Worm (Caenorhabditis elegans) whole organism, young adult: Measurements from ENCODE around the gene bath-26.

Experiments used
- attf-5 ChIP-seq: fragments of 200-800 bp; sonication (Bioruptor generic); optimal IDR thresholded peaks from 2 replicates; lab custom pipeline; 2018; ENCODE audit warnings: mild to moderate bottlenecking, missing genetic modification characterization, missing compliant biosample characterization
- egl-44 ChIP-seq: fragments of 200-800 bp; sonication (Bioruptor generic); IDR thresholded peaks from 2 replicates; pipeline ENCODE4 v1.3.6; 2022; ENCODE audit warnings: missing genetic modification reagents, missing genetic modification characterization, missing compliant biosample characterization
- lin-26 ChIP-seq: fragments of 200-800 bp; sonication (Bioruptor generic); IDR thresholded peaks from 2 replicates; pipeline ENCODE4 v1.3.6; 2022; ENCODE audit warnings: missing genetic modification reagents, missing genetic modification characterization, missing compliant biosample characterization
- lsy-27 ChIP-seq: sonication (generic microtip); optimal IDR thresholded peaks from 2 replicates; lab custom pipeline; 2017; ENCODE audit warnings: missing genetic modification characterization, mild to moderate bottlenecking, missing compliant biosample characterization, antibody characterized with exemption, missing genotype, borderline replicate concordance; ENCODE audit not compliant: insufficient read depth
- pha-4 ChIP-seq: fragments of 150-350 bp; sonication (generic microtip); optimal IDR thresholded peaks from 2 replicates; lab custom pipeline; 2014; ENCODE audit warnings: missing biosample characterization, missing genetic modification reagents, missing genetic modification characterization
- sea-2 ChIP-seq: fragments of 200-800 bp; sonication (Bioruptor generic); IDR thresholded peaks from 2 replicates; pipeline ENCODE4 v1.3.6; 2022; ENCODE audit warnings: missing genetic modification characterization, missing compliant biosample characterization
- snpc-4 ChIP-seq, 5 experiments: fragments of 150-350 bp in 1 of 5; sonication (generic microtip) in 4 of 5; optimal IDR thresholded peaks; 2 replicates each; lab custom pipeline; 2014 to 2018; ENCODE audit warnings: missing genetic modification characterization in 5 of 5, missing biosample characterization in 3 of 5, antibody characterized with exemption in 2 of 5, mild to moderate bottlenecking in 2 of 5, missing compliant biosample characterization in 2 of 5, missing genotype in 2 of 5, moderate library complexity in 2 of 5, missing genetic modification reagents in 1 of 5
- unc-62 ChIP-seq: fragments of 150-350 bp; optimal IDR thresholded peaks from 2 replicates; lab custom pipeline; 2014; ENCODE audit warnings: missing biosample characterization, missing genetic modification reagents, missing genetic modification characterization

DNA sequence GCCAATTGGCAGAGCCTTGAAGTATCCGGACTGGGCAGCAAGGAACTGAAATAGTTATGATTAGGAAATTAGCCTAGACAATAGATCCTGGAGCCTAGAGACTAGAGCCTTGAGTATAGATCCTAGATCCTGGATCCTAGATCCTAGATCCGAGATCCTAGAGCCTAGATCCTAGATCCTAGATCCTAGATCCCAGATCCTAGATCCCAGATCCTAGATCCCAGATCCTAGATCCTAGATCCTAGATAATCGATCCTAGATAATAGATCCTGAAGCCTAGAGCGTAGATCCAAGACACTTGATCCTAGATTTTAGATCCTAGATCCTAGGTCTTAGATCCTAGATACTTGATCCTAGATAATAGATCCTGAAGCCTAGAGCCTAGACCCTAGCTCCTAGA is 4.4 kb upstream of the bath-26 start:
- TF ChIP-seq lin-26 (GFP tag; lab: Robert Waterston, UW): no peak
- TF ChIP-seq attf-5 (GFP tag; lab: Kevin White, UChicago): no peak
- no peak for TF ChIP-seq snpc-4 (GFP tag; optimal IDR thresholded peaks at IDR 0.05; lab: Kevin White, UChicago)
- no peak for TF ChIP-seq snpc-4 (tag; optimal IDR thresholded peaks at IDR 0.05; lab: Kevin White, UChicago)
- TF ChIP-seq unc-62 (GFP tag; lab: Kevin White, UChicago): no peak
- TF ChIP-seq egl-44 (GFP tag; lab: Robert Waterston, UW): no peak
- no peak for TF ChIP-seq sea-2 (GFP tag; lab: Robert Waterston, UW)
- TF ChIP-seq lsy-27 (tag; lab: Kevin White, UChicago): no peak
- TF ChIP-seq pha-4 (tag; lab: Kevin White, UChicago): no peak
